Fruit fly (Drosophila melanogaster): Measurements from ENCODE around the gene cact.
A peak's percentile ranks its signal among the peaks of the same experiment; 100 is the strongest.

dm6 chr2L:16319743-16320142 lies 6.3 kb downstream of the cact start:
- TF ChIP-seq vvl (GFP tag; IDR thresholded peaks at IDR 0.05) = no peak
- TF ChIP-seq CG32772 (GFP tag; IDR thresholded peaks at IDR 0.05) = no peak
- TF ChIP-seq Optix (GFP tag; IDR thresholded peaks at IDR 0.05) = no peak
- TF ChIP-seq CG6254 (GFP tag; optimal IDR thresholded peaks at IDR 0.05) = no peak
- peak; percentile 77 for TF ChIP-seq CG15479 (GFP tag; optimal IDR thresholded peaks at IDR 0.05)
- TF ChIP-seq oc (tag; optimal IDR thresholded peaks at IDR 0.05) = no peak
- no peak for TF ChIP-seq CG2129 (GFP tag; IDR thresholded peaks at IDR 0.05; ENCODE audit: partially characterized antibody)

All from whole organism, embryonic.